Worm (Caenorhabditis elegans): Measurements from ENCODE around the gene srpa-68.

- TF ChIP-seq pqm-1 (tag; optimal IDR thresholded peaks at IDR 0.05), result no peak
- TF ChIP-seq nhr-11 (tag; optimal IDR thresholded peaks at IDR 0.05), result no peak
- no peak for TF ChIP-seq unc-62 (GFP tag; optimal IDR thresholded peaks at IDR 0.05)
Observed at ce11 chrV:12295520-12295919, 4.1 kb upstream of the srpa-68 start.
